Worm (Caenorhabditis elegans) whole organism, L1 larva: Measurements from ENCODE around the gene del-8.

Experiments
- C04F5.9 ChIP-seq: sonication (generic microtip); optimal IDR thresholded peaks from 2 replicates; lab custom pipeline; 2016; ENCODE audit warnings: missing genetic modification characterization, missing compliant biosample characterization
- C34B4.2 ChIP-seq: sonication (generic microtip); optimal IDR thresholded peaks from 2 replicates; lab custom pipeline; 2017; ENCODE audit warnings: mild to moderate bottlenecking, missing genetic modification characterization, missing compliant biosample characterization
- Y116A8C.19 ChIP-seq: sonication (generic microtip); optimal IDR thresholded peaks from 2 replicates; lab custom pipeline; 2016; ENCODE audit warnings: missing compliant biosample characterization, missing genetic modification characterization, borderline replicate concordance
- ama-1 ChIP-seq: fragments of 150-350 bp; optimal IDR thresholded peaks from 2 replicates; lab custom pipeline; 2014
- blmp-1 ChIP-seq: fragments of 150-350 bp; optimal IDR thresholded peaks from 2 replicates; lab custom pipeline; 2014; ENCODE audit warnings: missing biosample characterization, missing genetic modification characterization
- ceh-88 ChIP-seq: fragments of 200-800 bp; sonication (Bioruptor generic); IDR thresholded peaks from 2 replicates; pipeline ENCODE4 v1.3.6; 2022; ENCODE audit warnings: missing genetic modification characterization, missing compliant biosample characterization
- ceh-90 ChIP-seq: sonication (generic microtip); optimal IDR thresholded peaks from 2 replicates; lab custom pipeline; 2016; ENCODE audit warnings: missing genetic modification characterization, missing compliant biosample characterization
- ces-1 ChIP-seq: fragments of 150-350 bp; optimal IDR thresholded peaks from 2 replicates; lab custom pipeline; 2014; ENCODE audit warnings: missing biosample characterization, missing genetic modification reagents, missing genetic modification characterization
- dsc-1 ChIP-seq: sonication (generic microtip); optimal IDR thresholded peaks from 2 replicates; lab custom pipeline; 2016; ENCODE audit warnings: mild to moderate bottlenecking, missing genetic modification characterization, missing compliant biosample characterization
- efl-1 ChIP-seq, 4 experiments: fragments of 150-350 bp; optimal IDR thresholded peaks in 3 of 4; peaks in 1 of 4; 1 replicate in 1 of 4; 2 replicates in 3 of 4; lab custom pipeline; 2014; ENCODE audit warnings: missing biosample characterization in 2 of 4, missing genetic modification characterization in 2 of 4, missing genetic modification reagents in 2 of 4
- efl-3 ChIP-seq: fragments of 200-800 bp; sonication (Bioruptor generic); optimal IDR thresholded peaks from 2 replicates; lab custom pipeline; 2018; ENCODE audit warnings: mild to moderate bottlenecking, missing genetic modification characterization, missing compliant biosample characterization
- egl-13 ChIP-seq: sonication (generic microtip); optimal IDR thresholded peaks from 2 replicates; lab custom pipeline; 2016; ENCODE audit warnings: missing genotype, missing genetic modification reagents, missing genetic modification characterization, missing compliant biosample characterization
- elt-2 ChIP-seq: sonication (generic microtip); optimal IDR thresholded peaks from 2 replicates; lab custom pipeline; 2016; ENCODE audit warnings: missing genetic modification characterization, mild to moderate bottlenecking, inconsistent platforms, missing compliant biosample characterization, missing genetic modification reagents
- elt-3 ChIP-seq, 6 experiments: fragments of 150-350 bp in 1 of 6; sonication (generic microtip); optimal IDR thresholded peaks; 2 replicates each; lab custom pipeline; 2017 to 2018; ENCODE audit warnings: missing biosample characterization in 6 of 6, missing genetic modification characterization in 6 of 6, inconsistent platforms in 1 of 6
- fkh-10 ChIP-seq: sonication (generic microtip); optimal IDR thresholded peaks from 2 replicates; lab custom pipeline; 2017; ENCODE audit warnings: missing biosample characterization, missing genetic modification reagents, missing genetic modification characterization
- hlh-4 ChIP-seq: sonication (generic microtip); optimal IDR thresholded peaks from 2 replicates; lab custom pipeline; 2016; ENCODE audit warnings: mild to moderate bottlenecking, missing genetic modification characterization, missing compliant biosample characterization
- hpl-2 ChIP-seq: fragments of 150-350 bp; optimal IDR thresholded peaks from 2 replicates; lab custom pipeline; 2014; ENCODE audit warnings: missing biosample characterization, missing genetic modification reagents, missing genetic modification characterization
- isw-1 ChIP-seq: fragments of 200-800 bp; sonication (Bioruptor generic); IDR thresholded peaks from 2 replicates; pipeline ENCODE4 v1.3.6; 2022; ENCODE audit warnings: missing genetic modification characterization, missing compliant biosample characterization
- jun-1 ChIP-seq: fragments of 150-350 bp; optimal IDR thresholded peaks from 2 replicates; lab custom pipeline; 2014; ENCODE audit warnings: missing biosample characterization, missing genetic modification reagents, missing genetic modification characterization
- lin-14 ChIP-seq: fragments of 200-800 bp; sonication (Bioruptor generic); optimal IDR thresholded peaks from 2 replicates; lab custom pipeline; 2018; ENCODE audit warnings: mild to moderate bottlenecking, missing genetic modification characterization, moderate library complexity, missing compliant biosample characterization
- lin-35 ChIP-seq, 2 experiments: fragments of 150-350 bp; optimal IDR thresholded peaks; 2 replicates each; lab custom pipeline; 2014; ENCODE audit warnings: missing biosample characterization in 2 of 2, missing genetic modification characterization in 2 of 2, missing genetic modification reagents in 2 of 2
- lin-39 ChIP-seq: fragments of 150-350 bp; optimal IDR thresholded peaks from 2 replicates; lab custom pipeline; 2014; ENCODE audit warnings: missing biosample characterization, missing genetic modification reagents, missing genetic modification characterization
- lsy-2 ChIP-seq, 2 experiments: fragments of 150-350 bp; optimal IDR thresholded peaks; 2 replicates each; lab custom pipeline; 2014; ENCODE audit warnings: missing biosample characterization in 2 of 2, missing genetic modification characterization in 2 of 2
- mdl-1 ChIP-seq, 2 experiments: fragments of 150-350 bp; optimal IDR thresholded peaks; 2 replicates each; lab custom pipeline; 2014 to 2017; ENCODE audit warnings: missing biosample characterization in 2 of 2, missing genetic modification characterization in 2 of 2, inconsistent platforms in 1 of 2
- nhr-20 ChIP-seq: sonication (generic microtip); optimal IDR thresholded peaks from 2 replicates; lab custom pipeline; 2016; ENCODE audit warnings: mild to moderate bottlenecking, missing genetic modification characterization, missing compliant biosample characterization
- nhr-237 ChIP-seq: fragments of 150-350 bp; optimal IDR thresholded peaks from 2 replicates; lab custom pipeline; 2014; ENCODE audit warnings: missing biosample characterization, missing genetic modification characterization
- nhr-71 ChIP-seq: sonication (generic microtip); optimal IDR thresholded peaks from 2 replicates; lab custom pipeline; 2016; ENCODE audit warnings: mild to moderate bottlenecking, missing genetic modification characterization, moderate library complexity, missing compliant biosample characterization
- nhr-76 ChIP-seq: sonication (generic microtip); optimal IDR thresholded peaks from 2 replicates; lab custom pipeline; 2017; ENCODE audit warnings: missing biosample characterization, missing genetic modification characterization
- nhr-84 ChIP-seq: sonication (generic microtip); optimal IDR thresholded peaks from 2 replicates; lab custom pipeline; 2017; ENCODE audit warnings: missing biosample characterization, missing genetic modification characterization
- nhr-85 ChIP-seq: sonication (generic microtip); peaks from one replicate; lab custom pipeline; 2016; ENCODE audit warnings: missing genetic modification characterization, inconsistent platforms, missing compliant biosample characterization
- nhr-90 ChIP-seq: sonication (generic microtip); optimal IDR thresholded peaks from 2 replicates; lab custom pipeline; 2016; ENCODE audit warnings: mild to moderate bottlenecking, missing genetic modification characterization, missing compliant biosample characterization; ENCODE audit not compliant: poor library complexity
- snu-23 ChIP-seq: sonication (generic microtip); optimal IDR thresholded peaks from 2 replicates; lab custom pipeline; 2016; ENCODE audit warnings: missing genetic modification characterization, missing compliant biosample characterization
- sptf-1 ChIP-seq: fragments of 150-350 bp; optimal IDR thresholded peaks from 2 replicates; lab custom pipeline; 2014; ENCODE audit warnings: missing biosample characterization, missing genetic modification characterization
- swsn-7 ChIP-seq: sonication (generic microtip); optimal IDR thresholded peaks from 2 replicates; lab custom pipeline; 2016; ENCODE audit warnings: missing genetic modification characterization, missing compliant biosample characterization
- unc-86 ChIP-seq: sonication (generic microtip); optimal IDR thresholded peaks from 2 replicates; lab custom pipeline; 2016; ENCODE audit warnings: missing genetic modification characterization, missing compliant biosample characterization
- vab-15 ChIP-seq: sonication (generic microtip); optimal IDR thresholded peaks from 2 replicates; lab custom pipeline; 2017; ENCODE audit warnings: missing genotype, mild to moderate bottlenecking, missing genetic modification characterization, missing compliant biosample characterization
- xbp-1 ChIP-seq: sonication (generic microtip); optimal IDR thresholded peaks from 2 replicates; lab custom pipeline; 2016; ENCODE audit warnings: missing genetic modification characterization, missing compliant biosample characterization
- zag-1 ChIP-seq: fragments of 150-350 bp; optimal IDR thresholded peaks from 2 replicates; lab custom pipeline; 2014; ENCODE audit warnings: missing biosample characterization, missing genetic modification characterization
- ztf-4 ChIP-seq: fragments of 150-350 bp; optimal IDR thresholded peaks from 2 replicates; lab custom pipeline; 2014; ENCODE audit warnings: missing biosample characterization, missing genetic modification characterization

Gene del-8

DNA sequence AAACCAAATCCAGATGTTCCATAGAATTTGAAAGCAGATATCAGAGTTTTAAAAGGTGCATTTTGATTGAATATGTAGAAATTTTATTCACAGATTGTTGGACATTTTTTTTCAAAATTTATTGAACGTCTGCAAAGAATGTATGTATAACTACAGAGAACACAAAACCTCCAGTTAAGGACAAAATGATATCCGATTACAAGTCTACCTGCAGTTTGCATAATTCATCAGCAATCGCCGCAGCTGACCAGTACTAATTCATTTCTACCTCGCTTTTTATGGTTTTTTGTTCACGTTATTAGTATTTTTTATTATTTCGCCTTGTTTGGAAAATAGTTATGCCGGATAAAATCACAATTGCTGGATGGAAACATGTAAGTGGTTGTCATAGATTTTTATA, at the start of gene del-8:
TSS of gene del-8 (plus strand) at position 301 of the 400 bp plus-strand sequence.
- TF ChIP-seq nhr-71 (no peak), unc-86 (tag; lab: Kevin White, UChicago) (no peak), Y116A8C.19 (tag; lab: Kevin White, UChicago) (no peak)

DNA sequence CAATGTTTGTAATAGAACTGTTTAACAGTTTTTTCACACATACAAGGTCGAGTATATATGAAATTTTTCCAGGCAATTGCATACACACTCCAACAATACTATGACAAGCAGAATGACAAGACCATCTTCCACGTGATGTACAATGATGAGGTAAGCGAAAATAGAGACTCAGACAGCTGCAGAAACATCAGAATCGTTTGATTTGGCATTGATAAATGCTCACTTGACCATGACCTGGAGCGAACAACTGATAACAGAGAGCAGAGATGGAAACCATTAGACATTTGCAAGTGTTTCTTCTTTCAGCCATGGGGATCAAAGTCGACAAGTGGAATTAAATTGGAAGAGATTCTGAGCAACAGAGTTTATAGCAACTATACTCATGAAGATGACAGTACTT, 48.8 kb upstream of the del-8 start:
- no peak for TF ChIP-seq xbp-1 (tag; lab: Kevin White, UChicago)
- TF ChIP-seq egl-13 (tag; lab: Kevin White, UChicago): no peak
- TF ChIP-seq Y116A8C.19 (tag; lab: Kevin White, UChicago): no peak
- TF ChIP-seq hlh-4: no peak
- peak; percentile 55 for TF ChIP-seq lin-14 (GFP tag; lab: Kevin White, UChicago)
- no peak for TF ChIP-seq lin-39
- TF ChIP-seq isw-1 (GFP tag; lab: Robert Waterston, UW): no peak
- peak; percentile 33 for TF ChIP-seq nhr-90 (tag; lab: Kevin White, UChicago)
- no peak for TF ChIP-seq C34B4.2 (tag; lab: Kevin White, UChicago)
- TF ChIP-seq ceh-88 (GFP tag; lab: Robert Waterston, UW): no peak
- no peak for TF ChIP-seq nhr-84 (tag; lab: Kevin White, UChicago)
- peak; percentile 68 for TF ChIP-seq nhr-20 (tag; lab: Kevin White, UChicago)
- TF ChIP-seq efl-3 (GFP tag; lab: Kevin White, UChicago): no peak
- peak; percentile 16 for TF ChIP-seq jun-1 (tag; lab: Kevin White, UChicago)
- peak; percentile 16 for TF ChIP-seq blmp-1
- no peak for TF ChIP-seq sptf-1 (tag; lab: Kevin White, UChicago)
- peak; percentile 81 for TF ChIP-seq nhr-85 (tag; lab: Kevin White, UChicago)
- TF ChIP-seq C04F5.9 (tag; lab: Kevin White, UChicago): no peak
- no peak for TF ChIP-seq fkh-10
- no peak for TF ChIP-seq vab-15
- peak in 1 of 2 experiments; percentile 71 for TF ChIP-seq lin-35 (GFP tag; optimal IDR thresholded peaks at IDR 0.05; lab: Kevin White, UChicago)
- peak; percentile 56 for TF ChIP-seq nhr-71
- TF ChIP-seq unc-86 (tag; lab: Kevin White, UChicago): no peak
- TF ChIP-seq snu-23 (GFP tag; lab: Kevin White, UChicago): peak; percentile 36
- TF ChIP-seq swsn-7 (tag; lab: Kevin White, UChicago): no peak
- TF ChIP-seq elt-2: peak; percentile 94
- no peak for TF ChIP-seq ceh-90 (tag; lab: Kevin White, UChicago)
- peak in 1 of 6 experiments; percentile 6 for TF ChIP-seq elt-3 (tag; optimal IDR thresholded peaks at IDR 0.05; lab: Kevin White, UChicago)
- no peak for TF ChIP-seq nhr-76 (tag; lab: Kevin White, UChicago)
- peak in 1 of 2 experiments; percentile 11 for TF ChIP-seq lsy-2 (tag; optimal IDR thresholded peaks at IDR 0.05; lab: Kevin White, UChicago)
- peak; percentile 11 for TF ChIP-seq hpl-2
- TF ChIP-seq zag-1 (tag; lab: Kevin White, UChicago): no peak
- no peak for TF ChIP-seq dsc-1 (tag; lab: Kevin White, UChicago)
- TF ChIP-seq nhr-237: no peak
- peak in 1 of 2 experiments; percentile 70 for TF ChIP-seq mdl-1 (tag; optimal IDR thresholded peaks at IDR 0.05; lab: Kevin White, UChicago)
- TF ChIP-seq ama-1 (lab: Kevin White, UChicago): no peak
- no peak for TF ChIP-seq efl-1 (optimal IDR thresholded peaks at IDR 0.05; lab: Kevin White, UChicago)
- TF ChIP-seq efl-1 (GFP tag; optimal IDR thresholded peaks at IDR 0.05 in 1 of 2; lab: Kevin White, UChicago): peak in 1 of 2 experiments; percentile 70

DNA sequence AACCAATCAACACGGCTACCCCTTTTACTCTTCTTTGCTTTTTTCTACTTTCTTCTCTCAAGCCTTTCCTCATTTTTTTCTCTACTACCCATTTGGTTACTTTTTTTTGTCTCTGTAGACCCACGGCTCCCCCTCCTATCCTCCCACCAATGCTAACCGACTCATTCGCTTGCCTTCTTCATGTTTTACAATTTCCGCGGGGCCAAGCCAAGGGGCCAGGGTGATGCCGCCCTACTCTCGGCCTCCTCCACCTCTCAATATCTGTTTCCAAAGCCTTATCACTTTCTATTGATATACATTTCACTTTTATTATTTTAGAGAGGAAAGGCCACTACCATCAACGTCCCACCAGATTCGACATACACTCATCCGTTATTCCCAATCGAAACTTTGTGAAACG, 45.9 kb upstream of the del-8 start, which contains the start of gene F49E2.5:
TSS of gene F49E2.5 (plus strand) at position 301 of the 400 bp plus-strand sequence.
- TF ChIP-seq efl-1 (optimal IDR thresholded peaks at IDR 0.05; lab: Kevin White, UChicago): no peak
- TF ChIP-seq efl-1 (GFP tag; optimal IDR thresholded peaks at IDR 0.05 in 1 of 2; lab: Kevin White, UChicago): no peak
- no peak for TF ChIP-seq hpl-2
- no peak for TF ChIP-seq nhr-84 (tag; lab: Kevin White, UChicago)
- peak; percentile 17 for TF ChIP-seq lin-14 (GFP tag; lab: Kevin White, UChicago)
- TF ChIP-seq ztf-4 (tag; lab: Kevin White, UChicago): no peak
- TF ChIP-seq blmp-1: peak; percentile 41
- TF ChIP-seq ces-1 (GFP tag; lab: Kevin White, UChicago): no peak
